Worm (Caenorhabditis elegans) whole organism, mixed stage, embryonic: ENCODE data around the gene srx-9.
"Not testable (repeated sequence)": the region's sequence is repeated elsewhere in the genome, so short reads cannot be mapped to it uniquely, and the experiment has no call there.

ENCODE experiments used
- M03D4.4 ChIP-seq: sonication (generic microtip); optimal IDR thresholded peaks from 2 replicates; lab custom pipeline; 2017; ENCODE audit warnings: mild to moderate bottlenecking, missing genetic modification characterization, missing compliant biosample characterization
- bed-3 ChIP-seq: fragments of 200-800 bp; sonication (Bioruptor generic); optimal IDR thresholded peaks from 3 replicates; lab custom pipeline; 2018; ENCODE audit warnings: mild to moderate bottlenecking, missing genetic modification characterization, moderate library complexity, missing compliant biosample characterization
- blmp-1 ChIP-seq: fragments of 150-350 bp; optimal IDR thresholded peaks from 2 replicates; lab custom pipeline; 2014; ENCODE audit warnings: missing biosample characterization, missing genetic modification characterization
- ceh-39 ChIP-seq: fragments of 150-350 bp; optimal IDR thresholded peaks from 2 replicates; lab custom pipeline; 2014; ENCODE audit warnings: missing biosample characterization, missing genetic modification characterization
- ces-1 ChIP-seq: fragments of 150-350 bp; optimal IDR thresholded peaks from 2 replicates; lab custom pipeline; 2014; ENCODE audit warnings: missing biosample characterization, missing genetic modification reagents, missing genetic modification characterization
- cnd-1 ChIP-seq: fragments of 200-800 bp; sonication (Bioruptor generic); optimal IDR thresholded peaks from 2 replicates; lab custom pipeline; 2018; ENCODE audit warnings: mild to moderate bottlenecking, missing genetic modification characterization, missing compliant biosample characterization
- drap-1 ChIP-seq: fragments of 200-800 bp; sonication (Bioruptor generic); optimal IDR thresholded peaks from 3 replicates; lab custom pipeline; 2018; ENCODE audit warnings: mild to moderate bottlenecking, missing genetic modification characterization, missing compliant biosample characterization
- elt-1 ChIP-seq: sonication (generic microtip); optimal IDR thresholded peaks from 2 replicates; lab custom pipeline; 2017; ENCODE audit warnings: missing genetic modification characterization, mild to moderate bottlenecking, missing compliant biosample characterization, antibody characterized with exemption, moderate library complexity, borderline replicate concordance; ENCODE audit not compliant: insufficient read depth
- elt-3 ChIP-seq: fragments of 150-350 bp; optimal IDR thresholded peaks from 2 replicates; lab custom pipeline; 2014; ENCODE audit warnings: missing biosample characterization, missing genetic modification characterization
- flh-1 ChIP-seq: fragments of 200-800 bp; sonication (Bioruptor generic); optimal IDR thresholded peaks from 2 replicates; lab custom pipeline; 2018; ENCODE audit warnings: mild to moderate bottlenecking, missing genetic modification characterization, moderate library complexity, missing compliant biosample characterization
- ham-2 ChIP-seq: fragments of 200-800 bp; sonication (Bioruptor generic); optimal IDR thresholded peaks from 2 replicates; lab custom pipeline; 2018; ENCODE audit warnings: mild to moderate bottlenecking, missing genetic modification characterization, missing compliant biosample characterization
- hlh-1 ChIP-seq: fragments of 150-350 bp; optimal IDR thresholded peaks from 2 replicates; lab custom pipeline; 2014; ENCODE audit warnings: missing biosample characterization, missing genetic modification reagents, missing genetic modification characterization
- lin-13 ChIP-seq: fragments of 150-350 bp; optimal IDR thresholded peaks from 2 replicates; lab custom pipeline; 2014; ENCODE audit warnings: missing biosample characterization, missing genetic modification characterization
- lsy-2 ChIP-seq: fragments of 150-350 bp; optimal IDR thresholded peaks from 2 replicates; lab custom pipeline; 2014; ENCODE audit warnings: missing biosample characterization, missing genetic modification characterization
- mab-5 ChIP-seq: fragments of 150-350 bp; optimal IDR thresholded peaks from 2 replicates; lab custom pipeline; 2014; ENCODE audit warnings: missing biosample characterization, missing genetic modification characterization
- mep-1 ChIP-seq: fragments of 150-350 bp; optimal IDR thresholded peaks from 2 replicates; lab custom pipeline; 2017; ENCODE audit warnings: missing biosample characterization, missing genetic modification reagents, missing genetic modification characterization, inconsistent platforms
- mls-2 ChIP-seq: sonication (generic microtip); optimal IDR thresholded peaks from 2 replicates; lab custom pipeline; 2016; ENCODE audit warnings: mild to moderate bottlenecking, missing genetic modification characterization, moderate library complexity, missing compliant biosample characterization
- nhr-12 ChIP-seq: fragments of 150-350 bp; optimal IDR thresholded peaks from 2 replicates; lab custom pipeline; 2014; ENCODE audit warnings: missing biosample characterization, missing genetic modification characterization
- nhr-2 ChIP-seq: fragments of 150-350 bp; optimal IDR thresholded peaks from 2 replicates; lab custom pipeline; 2014; ENCODE audit warnings: missing biosample characterization, missing genetic modification characterization
- nhr-237 ChIP-seq: fragments of 150-350 bp; optimal IDR thresholded peaks from 2 replicates; lab custom pipeline; 2014; ENCODE audit warnings: missing biosample characterization, missing genetic modification characterization
- nhr-76 ChIP-seq: sonication (generic microtip); optimal IDR thresholded peaks from 2 replicates; lab custom pipeline; 2017; ENCODE audit warnings: missing biosample characterization, missing genetic modification characterization
- pha-4 ChIP-seq: fragments of 150-350 bp; optimal IDR thresholded peaks from 2 replicates; lab custom pipeline; 2018; ENCODE audit warnings: missing biosample characterization, missing genetic modification reagents, missing genetic modification characterization
- sem-2 ChIP-seq: fragments of 200-800 bp; sonication (Bioruptor generic); optimal IDR thresholded peaks from 2 replicates; lab custom pipeline; 2018; ENCODE audit warnings: mild to moderate bottlenecking, missing genetic modification characterization, missing compliant biosample characterization
- snpc-4 ChIP-seq: fragments of 150-350 bp; optimal IDR thresholded peaks from 2 replicates; lab custom pipeline; 2014; ENCODE audit warnings: missing biosample characterization, missing genetic modification characterization
- sptf-1 ChIP-seq: sonication (generic microtip); optimal IDR thresholded peaks from 2 replicates; lab custom pipeline; 2017; ENCODE audit warnings: mild to moderate bottlenecking, missing genetic modification characterization, moderate library complexity, missing compliant biosample characterization
- tbx-8 ChIP-seq: fragments of 200-800 bp; sonication (Bioruptor generic); optimal IDR thresholded peaks from 2 replicates; lab custom pipeline; 2018; ENCODE audit warnings: mild to moderate bottlenecking, missing genetic modification characterization, moderate library complexity, missing compliant biosample characterization
- unc-120 ChIP-seq: sonication (generic microtip); optimal IDR thresholded peaks from 2 replicates; lab custom pipeline; 2017; ENCODE audit warnings: missing genetic modification characterization, missing compliant biosample characterization; ENCODE audit not compliant: poor library complexity, severe bottlenecking
- unc-39 ChIP-seq: fragments of 150-350 bp; optimal IDR thresholded peaks from 2 replicates; lab custom pipeline; 2014; ENCODE audit warnings: missing biosample characterization, missing genetic modification characterization
- unc-62 ChIP-seq: fragments of 150-350 bp; optimal IDR thresholded peaks from 2 replicates; lab custom pipeline; 2014; ENCODE audit warnings: missing biosample characterization, missing genetic modification reagents, missing genetic modification characterization
- zip-8 ChIP-seq: fragments of 150-350 bp; optimal IDR thresholded peaks from 2 replicates; lab custom pipeline; 2014; ENCODE audit warnings: missing biosample characterization, missing genetic modification characterization
- ztf-11 ChIP-seq: fragments of 150-350 bp; optimal IDR thresholded peaks from 2 replicates; lab custom pipeline; 2014; ENCODE audit warnings: missing biosample characterization, missing genetic modification characterization

The srx-9 gene

DNA sequence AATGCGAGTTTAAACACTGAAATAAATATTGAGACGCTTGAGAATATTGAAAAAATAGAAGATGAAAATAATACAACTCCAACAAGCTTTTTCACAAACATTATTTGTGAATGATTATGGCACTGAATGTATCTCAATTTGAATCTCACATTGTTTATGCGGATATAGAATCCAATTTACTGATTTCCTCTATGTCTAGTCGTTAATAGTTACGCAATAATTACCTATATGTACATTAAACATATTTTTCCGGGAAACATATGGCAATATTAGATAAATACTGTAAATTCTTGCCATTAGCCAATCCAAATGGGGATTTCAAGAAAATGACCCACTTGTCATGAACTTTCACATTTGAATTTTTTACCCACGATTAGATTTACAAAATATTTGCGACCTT lies at the start of gene srx-9:
Gene srx-9 (minus strand): TSS at position 101 of the 400 bp plus-strand sequence.
- peak; percentile 33 for TF ChIP-seq zip-8 (tag; lab: Kevin White, UChicago)
- TF ChIP-seq drap-1, result no peak
- TF ChIP-seq, all 35 proteins: peak for 1

DNA sequence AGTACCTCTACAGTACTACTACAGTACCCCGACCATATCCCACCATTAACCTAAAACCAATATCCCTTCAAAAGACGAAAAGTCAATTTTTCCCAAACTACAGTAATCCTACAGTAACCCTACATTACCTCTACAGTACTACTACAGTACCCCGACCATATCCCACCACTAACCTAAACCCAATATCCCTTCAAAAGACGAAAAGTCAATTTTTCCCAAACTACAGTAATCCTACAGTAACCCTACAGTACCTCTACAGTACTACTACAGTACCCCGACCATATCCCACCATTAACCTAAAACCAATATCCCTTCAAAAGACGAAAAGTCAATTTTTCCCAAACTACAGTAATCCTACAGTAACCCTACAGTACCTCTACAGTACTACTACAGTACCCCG lies 49.1 kb upstream of the srx-9 start, which contains the start of gene nhr-141:
Gene nhr-141 (plus strand): TSS at position 331 of the 400 bp plus-strand sequence.
- not testable (repeated sequence) for TF ChIP-seq mep-1 (tag; lab: Kevin White, UChicago); nhr-76; elt-3 (tag; lab: Kevin White, UChicago)

DNA sequence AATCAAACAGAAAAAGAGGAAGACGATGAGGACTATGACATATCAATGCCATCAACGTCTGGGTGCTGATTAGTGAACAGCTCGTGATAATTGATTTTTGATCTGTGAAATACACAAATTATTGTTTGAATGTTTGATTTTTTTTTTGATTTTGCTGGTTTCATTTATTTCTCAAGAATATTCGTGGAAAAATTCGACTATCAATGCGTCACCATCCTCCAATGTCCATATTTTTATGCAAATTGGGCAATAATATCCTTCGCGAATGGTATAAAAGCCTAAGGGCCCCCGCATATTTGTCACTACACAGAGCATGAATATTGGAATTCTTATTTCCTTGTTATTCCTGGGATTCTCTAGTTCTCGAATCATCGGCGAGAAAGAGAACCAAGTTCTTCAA lies 44.5 kb upstream of the srx-9 start, which contains the start of gene try-13:
Gene try-13 (plus strand): TSS at position 301 of the 400 bp plus-strand sequence.
- TF ChIP-seq M03D4.4 (tag; lab: Kevin White, UChicago), result no peak
- no peak for TF ChIP-seq drap-1
- no peak for TF ChIP-seq unc-62 (GFP tag; lab: Kevin White, UChicago)

DNA sequence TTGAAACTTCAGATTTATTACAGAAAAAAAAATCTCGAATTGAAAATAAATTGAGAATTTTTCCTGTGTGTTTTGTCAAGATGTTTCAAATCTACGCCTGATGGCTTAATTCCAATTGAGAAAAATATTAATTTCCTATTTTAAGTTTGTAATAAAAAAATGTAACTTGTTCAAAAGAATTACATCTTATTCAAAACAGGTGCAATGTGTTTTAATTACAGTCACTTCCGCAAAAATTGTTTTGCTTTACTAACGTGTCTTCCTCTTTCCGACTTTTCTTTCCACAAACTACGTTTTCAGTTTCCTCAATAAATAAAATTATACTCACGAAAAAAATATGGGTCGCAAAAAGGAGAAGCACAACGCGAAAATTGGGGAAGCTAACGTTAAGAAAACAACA lies 42.7 kb upstream of the srx-9 start, which contains the start of gene F25E5.16:
Gene F25E5.16 (plus strand): TSS at position 301 of the 400 bp plus-strand sequence.
- no peak for TF ChIP-seq nhr-237
- no peak for TF ChIP-seq sptf-1
- no peak for TF ChIP-seq ceh-39
- no peak for TF ChIP-seq elt-1 (tag; lab: Kevin White, UChicago)
- TF ChIP-seq cnd-1 (tag; lab: Kevin White, UChicago), result no peak
- TF ChIP-seq snpc-4 (tag; lab: Kevin White, UChicago), result no peak
- no peak for TF ChIP-seq unc-39 (tag; lab: Kevin White, UChicago)
- TF ChIP-seq elt-3 (tag; lab: Kevin White, UChicago), result no peak
- no peak for TF ChIP-seq bed-3 (GFP tag; lab: Kevin White, UChicago)
- no peak for TF ChIP-seq mab-5 (tag; lab: Kevin White, UChicago)
- TF ChIP-seq blmp-1 (tag; lab: Kevin White, UChicago), result no peak
- TF ChIP-seq sem-2 (GFP tag; lab: Kevin White, UChicago), result no peak
- TF ChIP-seq drap-1, result no peak
- no peak for TF ChIP-seq tbx-8 (GFP tag; lab: Kevin White, UChicago)
- no peak for TF ChIP-seq mls-2 (tag; lab: Kevin White, UChicago)
- no peak for TF ChIP-seq ztf-11
- TF ChIP-seq zip-8 (tag; lab: Kevin White, UChicago), result no peak
- TF ChIP-seq nhr-12 (tag; lab: Kevin White, UChicago), result no peak

DNA sequence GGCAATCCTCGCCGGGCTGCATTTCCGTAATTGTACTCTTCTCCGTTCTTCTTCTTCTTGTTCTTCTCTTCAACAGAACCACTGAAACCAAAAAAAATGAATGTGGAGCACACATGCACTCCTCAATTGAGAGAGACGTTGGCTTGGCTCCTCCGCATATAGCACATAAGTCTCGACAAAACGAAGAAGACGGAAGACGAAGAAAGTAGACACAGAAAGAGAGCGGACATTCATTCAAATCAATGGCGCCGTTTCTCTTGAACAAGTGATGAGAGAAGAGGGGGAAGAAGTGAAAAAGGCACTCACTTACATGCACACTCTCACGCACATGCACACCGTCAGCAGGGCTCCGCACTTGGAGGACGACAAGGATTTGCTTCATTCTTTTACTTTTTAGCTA lies 42.3 kb upstream of the srx-9 start, which contains the start of gene F25E5.9:
Gene F25E5.9 (minus strand): TSS at position 382 of the 400 bp plus-strand sequence.
- TF ChIP-seq unc-120 (tag; lab: Kevin White, UChicago) (no peak), sptf-1 (no peak), nhr-2 (tag; lab: Kevin White, UChicago) (no peak), snpc-4 (tag; lab: Kevin White, UChicago) (no peak), ham-2 (GFP tag; lab: Kevin White, UChicago) (no peak), hlh-1 (tag; lab: Kevin White, UChicago) (no peak)

DNA sequence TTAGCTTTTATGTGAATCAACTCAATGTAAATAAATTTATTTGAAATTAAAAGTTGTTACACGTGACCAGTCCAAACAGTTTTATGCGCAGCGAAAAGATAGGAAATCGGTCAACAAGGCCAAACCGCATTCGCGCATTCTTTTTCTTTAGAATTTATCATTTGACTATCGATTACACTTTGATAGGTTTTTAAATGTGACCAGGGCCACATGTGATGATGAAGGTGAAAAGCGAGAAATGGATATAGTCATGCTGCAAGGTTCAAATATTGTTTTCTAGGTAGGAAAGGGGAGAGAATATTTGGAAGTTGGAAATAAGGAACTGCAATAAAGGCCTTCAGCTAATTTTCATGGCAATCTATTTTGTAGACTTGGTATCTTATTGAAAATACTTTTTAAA lies 41.7 kb upstream of the srx-9 start:
- no peak for TF ChIP-seq tbx-8 (GFP tag; lab: Kevin White, UChicago)
- TF ChIP-seq elt-1 (tag; lab: Kevin White, UChicago), result no peak
- no peak for TF ChIP-seq M03D4.4 (tag; lab: Kevin White, UChicago)
- no peak for TF ChIP-seq sptf-1

DNA sequence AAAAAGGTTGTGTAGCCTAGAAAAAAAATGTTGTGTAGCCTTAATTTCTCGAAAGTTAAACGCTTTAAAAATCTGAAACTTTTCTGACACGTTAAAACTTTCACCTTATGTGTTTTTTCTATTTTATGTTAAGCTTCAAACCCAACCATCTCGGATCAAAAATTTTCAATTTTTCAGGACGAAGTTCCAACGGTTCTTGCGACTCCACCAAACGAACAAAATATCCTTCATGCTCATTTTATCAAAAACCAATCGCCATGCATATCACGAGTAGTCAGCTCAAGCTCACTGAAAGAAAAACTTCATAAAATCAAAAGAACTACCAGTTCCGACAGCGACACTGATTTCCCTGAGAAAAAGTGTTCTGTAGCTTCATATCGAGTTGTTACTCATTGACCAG lies 41.2 kb upstream of the srx-9 start:
- TF ChIP-seq nhr-76, result no peak
- no peak for TF ChIP-seq ztf-11
- no peak for TF ChIP-seq bed-3 (GFP tag; lab: Kevin White, UChicago)
- TF ChIP-seq unc-39 (tag; lab: Kevin White, UChicago), result no peak
- TF ChIP-seq pha-4 (tag; lab: Kevin White, UChicago), result no peak
- no peak for TF ChIP-seq ceh-39
- no peak for TF ChIP-seq drap-1
- no peak for TF ChIP-seq lsy-2
- TF ChIP-seq nhr-2 (tag; lab: Kevin White, UChicago), result no peak
- no peak for TF ChIP-seq mep-1 (tag; lab: Kevin White, UChicago)
- TF ChIP-seq lin-13, result no peak
- no peak for TF ChIP-seq sptf-1
- no peak for TF ChIP-seq hlh-1 (tag; lab: Kevin White, UChicago)
- TF ChIP-seq flh-1 (GFP tag; lab: Kevin White, UChicago), result no peak
- TF ChIP-seq snpc-4 (tag; lab: Kevin White, UChicago), result no peak
- no peak for TF ChIP-seq mab-5 (tag; lab: Kevin White, UChicago)
- TF ChIP-seq ces-1 (GFP tag; lab: Kevin White, UChicago), result no peak
- TF ChIP-seq nhr-12 (tag; lab: Kevin White, UChicago), result no peak
- TF ChIP-seq elt-1 (tag; lab: Kevin White, UChicago), result no peak
